Worm (Caenorhabditis elegans) whole organism, mixed stage, embryonic: Measurements from ENCODE around the gene fbxb-81.

ENCODE experiments used
- M03D4.4 ChIP-seq: sonication (generic microtip); optimal IDR thresholded peaks from 2 replicates; lab custom pipeline; 2017; ENCODE audit warnings: mild to moderate bottlenecking, missing genetic modification characterization, missing compliant biosample characterization
- bed-3 ChIP-seq: fragments of 200-800 bp; sonication (Bioruptor generic); optimal IDR thresholded peaks from 3 replicates; lab custom pipeline; 2018; ENCODE audit warnings: mild to moderate bottlenecking, missing genetic modification characterization, moderate library complexity, missing compliant biosample characterization
- blmp-1 ChIP-seq: fragments of 150-350 bp; optimal IDR thresholded peaks from 2 replicates; lab custom pipeline; 2014; ENCODE audit warnings: missing biosample characterization, missing genetic modification characterization
- ceh-39 ChIP-seq: fragments of 150-350 bp; optimal IDR thresholded peaks from 2 replicates; lab custom pipeline; 2014; ENCODE audit warnings: missing biosample characterization, missing genetic modification characterization
- ceh-43 ChIP-seq: fragments of 200-800 bp; sonication (Bioruptor generic); optimal IDR thresholded peaks from 2 replicates; lab custom pipeline; 2018; ENCODE audit warnings: mild to moderate bottlenecking, missing genetic modification characterization, moderate library complexity, missing compliant biosample characterization
- ceh-83 ChIP-seq: fragments of 200-800 bp; sonication (Bioruptor generic); optimal IDR thresholded peaks from 2 replicates; lab custom pipeline; 2018; ENCODE audit warnings: mild to moderate bottlenecking, missing genetic modification characterization, missing compliant biosample characterization
- ces-1 ChIP-seq: fragments of 150-350 bp; optimal IDR thresholded peaks from 2 replicates; lab custom pipeline; 2014; ENCODE audit warnings: missing biosample characterization, missing genetic modification reagents, missing genetic modification characterization
- cnd-1 ChIP-seq: fragments of 200-800 bp; sonication (Bioruptor generic); optimal IDR thresholded peaks from 2 replicates; lab custom pipeline; 2018; ENCODE audit warnings: mild to moderate bottlenecking, missing genetic modification characterization, missing compliant biosample characterization
- drap-1 ChIP-seq: fragments of 200-800 bp; sonication (Bioruptor generic); optimal IDR thresholded peaks from 3 replicates; lab custom pipeline; 2018; ENCODE audit warnings: mild to moderate bottlenecking, missing genetic modification characterization, missing compliant biosample characterization
- elt-1 ChIP-seq: sonication (generic microtip); optimal IDR thresholded peaks from 2 replicates; lab custom pipeline; 2017; ENCODE audit warnings: missing genetic modification characterization, mild to moderate bottlenecking, missing compliant biosample characterization, antibody characterized with exemption, moderate library complexity, borderline replicate concordance; ENCODE audit not compliant: insufficient read depth
- elt-3 ChIP-seq: fragments of 150-350 bp; optimal IDR thresholded peaks from 2 replicates; lab custom pipeline; 2014; ENCODE audit warnings: missing biosample characterization, missing genetic modification characterization
- flh-1 ChIP-seq: fragments of 200-800 bp; sonication (Bioruptor generic); optimal IDR thresholded peaks from 2 replicates; lab custom pipeline; 2018; ENCODE audit warnings: mild to moderate bottlenecking, missing genetic modification characterization, moderate library complexity, missing compliant biosample characterization
- ham-2 ChIP-seq: fragments of 200-800 bp; sonication (Bioruptor generic); optimal IDR thresholded peaks from 2 replicates; lab custom pipeline; 2018; ENCODE audit warnings: mild to moderate bottlenecking, missing genetic modification characterization, missing compliant biosample characterization
- lin-13 ChIP-seq: fragments of 150-350 bp; optimal IDR thresholded peaks from 2 replicates; lab custom pipeline; 2014; ENCODE audit warnings: missing biosample characterization, missing genetic modification characterization
- lin-32 ChIP-seq: fragments of 200-800 bp; sonication (Bioruptor generic); optimal IDR thresholded peaks from 2 replicates; lab custom pipeline; 2018; ENCODE audit warnings: mild to moderate bottlenecking, missing genetic modification characterization, missing compliant biosample characterization
- lsy-2 ChIP-seq: fragments of 150-350 bp; optimal IDR thresholded peaks from 2 replicates; lab custom pipeline; 2014; ENCODE audit warnings: missing biosample characterization, missing genetic modification characterization
- mab-5 ChIP-seq: fragments of 150-350 bp; optimal IDR thresholded peaks from 2 replicates; lab custom pipeline; 2014; ENCODE audit warnings: missing biosample characterization, missing genetic modification characterization
- mep-1 ChIP-seq: fragments of 150-350 bp; optimal IDR thresholded peaks from 2 replicates; lab custom pipeline; 2017; ENCODE audit warnings: missing biosample characterization, missing genetic modification reagents, missing genetic modification characterization, inconsistent platforms
- nhr-12 ChIP-seq: fragments of 150-350 bp; optimal IDR thresholded peaks from 2 replicates; lab custom pipeline; 2014; ENCODE audit warnings: missing biosample characterization, missing genetic modification characterization
- nhr-2 ChIP-seq: fragments of 150-350 bp; optimal IDR thresholded peaks from 2 replicates; lab custom pipeline; 2014; ENCODE audit warnings: missing biosample characterization, missing genetic modification characterization
- nhr-237 ChIP-seq: fragments of 150-350 bp; optimal IDR thresholded peaks from 2 replicates; lab custom pipeline; 2014; ENCODE audit warnings: missing biosample characterization, missing genetic modification characterization
- nhr-28 ChIP-seq: fragments of 150-350 bp; optimal IDR thresholded peaks from 2 replicates; lab custom pipeline; 2014; ENCODE audit warnings: missing biosample characterization, missing genetic modification characterization
- nhr-76 ChIP-seq: sonication (generic microtip); optimal IDR thresholded peaks from 2 replicates; lab custom pipeline; 2017; ENCODE audit warnings: missing biosample characterization, missing genetic modification characterization
- pha-4 ChIP-seq: fragments of 150-350 bp; optimal IDR thresholded peaks from 2 replicates; lab custom pipeline; 2018; ENCODE audit warnings: missing biosample characterization, missing genetic modification reagents, missing genetic modification characterization
- snpc-4 ChIP-seq: fragments of 150-350 bp; optimal IDR thresholded peaks from 2 replicates; lab custom pipeline; 2014; ENCODE audit warnings: missing biosample characterization, missing genetic modification characterization
- sptf-1 ChIP-seq: sonication (generic microtip); optimal IDR thresholded peaks from 2 replicates; lab custom pipeline; 2017; ENCODE audit warnings: mild to moderate bottlenecking, missing genetic modification characterization, moderate library complexity, missing compliant biosample characterization
- tbx-8 ChIP-seq: fragments of 200-800 bp; sonication (Bioruptor generic); optimal IDR thresholded peaks from 2 replicates; lab custom pipeline; 2018; ENCODE audit warnings: mild to moderate bottlenecking, missing genetic modification characterization, moderate library complexity, missing compliant biosample characterization
- unc-120 ChIP-seq: sonication (generic microtip); optimal IDR thresholded peaks from 2 replicates; lab custom pipeline; 2017; ENCODE audit warnings: missing genetic modification characterization, missing compliant biosample characterization; ENCODE audit not compliant: poor library complexity, severe bottlenecking
- unc-39 ChIP-seq: fragments of 150-350 bp; optimal IDR thresholded peaks from 2 replicates; lab custom pipeline; 2014; ENCODE audit warnings: missing biosample characterization, missing genetic modification characterization
- zip-8 ChIP-seq: fragments of 150-350 bp; optimal IDR thresholded peaks from 2 replicates; lab custom pipeline; 2014; ENCODE audit warnings: missing biosample characterization, missing genetic modification characterization
- ztf-11 ChIP-seq: fragments of 150-350 bp; optimal IDR thresholded peaks from 2 replicates; lab custom pipeline; 2014; ENCODE audit warnings: missing biosample characterization, missing genetic modification characterization

fbxb-81 gene

DNA sequence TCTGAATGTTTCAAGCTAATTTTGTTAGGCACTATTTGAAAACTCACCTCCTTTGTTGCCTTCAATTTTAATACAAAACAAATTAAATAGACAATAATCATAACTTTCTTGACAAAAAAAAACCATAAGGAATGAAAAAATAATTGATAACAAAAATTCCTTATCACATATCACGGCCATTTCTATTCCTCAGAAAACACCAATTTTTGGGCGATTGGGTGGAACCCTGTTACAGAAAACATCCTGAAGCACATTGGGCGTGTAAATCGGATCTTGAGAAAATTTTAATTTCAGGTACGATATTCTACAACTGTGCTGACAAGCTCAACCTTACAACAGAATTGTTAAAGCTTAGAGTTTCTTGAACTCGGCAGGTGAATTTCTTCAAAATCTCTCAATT is 23.8 kb upstream of the fbxb-81 start, which contains the start of gene F40G9.8:
Gene F40G9.8, minus strand, starts transcription at position 101 of the 400 bp plus-strand sequence.
- TF ChIP-seq unc-39 (tag; lab: Kevin White, UChicago) (no peak), snpc-4 (no peak), ces-1 (GFP tag; lab: Kevin White, UChicago) (no peak)

DNA sequence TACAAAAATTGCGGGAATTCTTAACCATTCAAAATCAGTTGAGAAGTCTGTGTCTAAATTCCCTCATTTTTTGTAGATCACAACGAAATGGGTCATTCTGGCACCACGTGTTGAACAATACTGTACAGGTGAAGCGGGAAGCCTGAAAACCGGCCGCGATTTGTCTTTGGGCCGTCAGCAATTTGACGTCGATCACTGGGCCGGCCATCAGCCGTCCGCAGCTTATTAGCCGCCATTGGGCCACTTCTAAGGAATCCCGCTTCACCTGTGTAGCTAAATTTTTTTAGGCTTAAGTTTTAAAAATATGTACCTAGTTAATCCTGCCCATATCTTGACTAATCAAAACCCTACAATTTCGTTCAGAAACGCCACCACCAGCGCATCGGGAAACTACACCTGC is 18.6 kb upstream of the fbxb-81 start:
- TF ChIP-seq nhr-2 (no peak), ham-2 (GFP tag; lab: Kevin White, UChicago) (peak; percentile 4)

DNA sequence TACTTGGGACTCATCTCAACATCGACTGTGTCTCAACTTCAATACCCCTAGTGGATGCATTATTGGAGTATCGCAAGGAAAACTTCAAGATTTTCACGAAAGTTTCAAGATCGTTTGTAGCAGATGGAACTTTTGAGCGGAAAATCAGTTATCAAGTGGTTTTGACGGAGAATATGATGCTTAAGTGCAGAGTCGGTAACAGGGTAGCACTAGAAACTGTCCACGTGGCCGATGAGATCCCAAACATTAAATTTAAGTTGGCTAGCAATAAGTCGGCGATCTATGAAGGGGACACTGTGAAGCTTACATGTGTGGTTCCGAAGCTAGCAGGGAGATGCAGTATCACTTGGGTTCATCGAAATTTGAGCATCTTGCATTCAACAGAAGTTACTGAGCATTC is 18.1 kb upstream of the fbxb-81 start:
- TF ChIP-seq ceh-39 (tag; lab: Kevin White, UChicago) (no peak), sptf-1 (tag; lab: Kevin White, UChicago) (no peak), ham-2 (GFP tag; lab: Kevin White, UChicago) (no peak), tbx-8 (GFP tag; lab: Kevin White, UChicago) (no peak), lin-32 (GFP tag; lab: Kevin White, UChicago) (no peak), elt-3 (tag; lab: Kevin White, UChicago) (no peak), unc-39 (tag; lab: Kevin White, UChicago) (no peak), blmp-1 (tag; lab: Kevin White, UChicago) (no peak), ztf-11 (tag; lab: Kevin White, UChicago) (no peak)
- TF ChIP-seq, all 35 proteins: peak for 0

DNA sequence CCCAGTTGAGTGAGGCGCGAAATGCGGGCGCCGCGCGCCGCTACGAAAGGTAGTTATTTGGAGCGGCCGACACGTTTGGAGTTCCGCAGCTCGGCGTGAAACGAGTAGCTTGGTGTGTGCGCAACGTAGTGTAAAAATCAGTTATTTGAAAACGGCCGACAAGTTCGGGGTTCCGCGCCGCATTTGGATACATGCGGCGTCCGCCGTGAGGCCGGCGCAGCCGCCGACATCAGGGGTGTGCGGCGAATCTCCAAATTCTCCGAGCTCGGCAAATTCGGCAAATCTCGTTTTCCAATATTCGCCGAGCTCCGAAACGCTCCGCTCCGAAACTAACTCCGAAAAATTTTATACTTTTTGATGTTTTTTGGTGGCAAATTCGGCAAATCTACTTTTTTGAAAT is 17.0 kb upstream of the fbxb-81 start:
- no peak for TF ChIP-seq nhr-237 (tag; lab: Kevin White, UChicago)
- no peak for TF ChIP-seq unc-120 (tag; lab: Kevin White, UChicago)
- no peak for TF ChIP-seq mab-5 (tag; lab: Kevin White, UChicago)
- no peak for TF ChIP-seq bed-3
- no peak for TF ChIP-seq nhr-12 (tag; lab: Kevin White, UChicago)
- TF ChIP-seq unc-39 (tag; lab: Kevin White, UChicago): no peak
- TF ChIP-seq lin-13: no peak
- no peak for TF ChIP-seq nhr-28
- TF ChIP-seq blmp-1 (tag; lab: Kevin White, UChicago): no peak
- no peak for TF ChIP-seq drap-1 (GFP tag; lab: Kevin White, UChicago)
- TF ChIP-seq ceh-83 (GFP tag; lab: Kevin White, UChicago): no peak
- TF ChIP-seq sptf-1 (tag; lab: Kevin White, UChicago): no peak
- no peak for TF ChIP-seq zip-8 (tag; lab: Kevin White, UChicago)
- no peak for TF ChIP-seq ham-2 (GFP tag; lab: Kevin White, UChicago)
- TF ChIP-seq lin-32 (GFP tag; lab: Kevin White, UChicago): no peak
- no peak for TF ChIP-seq flh-1
- TF ChIP-seq snpc-4: no peak

DNA sequence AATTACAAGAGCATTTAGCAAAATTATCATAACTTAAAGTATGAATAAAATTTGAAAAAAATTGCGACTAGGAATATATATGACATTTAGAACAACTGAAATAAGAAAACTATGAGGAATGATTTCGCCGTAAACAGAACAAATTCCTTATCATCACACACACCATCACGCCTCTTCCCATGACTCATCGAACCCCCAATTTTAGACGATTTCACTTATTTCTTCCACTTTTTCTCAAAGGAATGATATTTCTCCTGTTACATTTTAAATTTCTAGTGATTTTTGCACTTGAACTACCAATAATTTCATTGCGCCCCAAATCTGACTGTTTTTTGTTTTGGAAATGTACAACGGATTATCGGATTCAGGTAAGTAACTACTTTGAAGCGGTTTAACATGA is 15.6 kb upstream of the fbxb-81 start, which contains the start of the genes zig-13 and ver-1:
Gene zig-13, minus strand, starts transcription at position 101 of the 400 bp plus-strand sequence.
Gene ver-1, plus strand, starts transcription at position 180 of the 400 bp plus-strand sequence.
- no peak for TF ChIP-seq nhr-28
- no peak for TF ChIP-seq ztf-11 (tag; lab: Kevin White, UChicago)
- no peak for TF ChIP-seq ceh-43
- no peak for TF ChIP-seq nhr-2
- no peak for TF ChIP-seq M03D4.4 (tag; lab: Kevin White, UChicago)
- no peak for TF ChIP-seq zip-8 (tag; lab: Kevin White, UChicago)
- no peak for TF ChIP-seq pha-4
- no peak for TF ChIP-seq lsy-2
- TF ChIP-seq mab-5 (tag; lab: Kevin White, UChicago): no peak
- no peak for TF ChIP-seq ceh-39 (tag; lab: Kevin White, UChicago)

DNA sequence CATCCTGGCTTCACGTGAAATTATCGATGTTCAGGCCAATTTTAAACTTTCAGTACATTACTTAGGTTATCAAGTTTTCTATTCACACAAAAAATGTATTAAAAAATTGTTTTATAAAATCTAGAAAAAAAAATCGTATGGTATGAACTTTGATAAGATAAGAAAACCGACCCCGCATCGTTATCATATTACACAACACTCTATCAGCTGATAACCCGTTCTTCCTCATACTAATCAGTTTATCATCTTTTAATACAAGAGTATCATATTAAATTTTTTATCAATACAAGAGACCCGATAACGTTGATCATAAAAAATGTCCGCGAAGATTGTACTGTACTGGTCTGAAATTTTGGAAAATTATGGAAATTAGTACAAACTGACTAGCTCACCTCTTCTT is 13.2 kb upstream of the fbxb-81 start:
- no peak for TF ChIP-seq nhr-12 (tag; lab: Kevin White, UChicago)
- TF ChIP-seq elt-3 (tag; lab: Kevin White, UChicago): peak; percentile 70
- TF ChIP-seq elt-1 (tag; lab: Kevin White, UChicago): no peak
- TF ChIP-seq, all 35 proteins: peak for 1

DNA sequence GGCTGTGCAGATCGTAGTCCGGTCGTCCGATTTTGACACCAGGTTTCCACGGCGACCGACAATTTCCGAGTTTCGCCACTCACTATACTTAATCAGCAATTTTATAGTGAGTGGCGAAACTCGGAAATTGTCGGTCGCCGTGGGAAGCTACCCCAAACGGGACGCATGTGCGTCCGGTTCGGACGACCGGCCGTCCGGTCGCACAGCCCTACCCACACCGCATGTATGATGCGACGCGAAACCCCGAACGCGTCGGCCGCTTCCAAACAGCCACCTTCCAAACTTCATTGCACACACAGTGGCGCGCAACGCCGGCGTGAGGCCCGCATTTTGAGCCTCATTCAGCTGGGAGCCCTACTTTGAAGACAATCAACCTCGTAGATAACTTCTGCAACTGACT is 10.1 kb upstream of the fbxb-81 start:
- no peak for TF ChIP-seq lsy-2
- no peak for TF ChIP-seq ceh-39 (tag; lab: Kevin White, UChicago)
- TF ChIP-seq mep-1 (tag; lab: Kevin White, UChicago): no peak
- no peak for TF ChIP-seq snpc-4
- no peak for TF ChIP-seq drap-1 (GFP tag; lab: Kevin White, UChicago)
- TF ChIP-seq lin-32 (GFP tag; lab: Kevin White, UChicago): no peak
- TF ChIP-seq nhr-237 (tag; lab: Kevin White, UChicago): no peak
- no peak for TF ChIP-seq nhr-76 (tag; lab: Kevin White, UChicago)
- TF ChIP-seq tbx-8 (GFP tag; lab: Kevin White, UChicago): no peak
- TF ChIP-seq cnd-1 (tag; lab: Kevin White, UChicago): no peak
- TF ChIP-seq ceh-43: no peak
- TF ChIP-seq nhr-12 (tag; lab: Kevin White, UChicago): no peak
- no peak for TF ChIP-seq elt-3 (tag; lab: Kevin White, UChicago)
- no peak for TF ChIP-seq M03D4.4 (tag; lab: Kevin White, UChicago)
- no peak for TF ChIP-seq elt-1 (tag; lab: Kevin White, UChicago)
- no peak for TF ChIP-seq unc-120 (tag; lab: Kevin White, UChicago)
- no peak for TF ChIP-seq nhr-2
